Worm (Caenorhabditis elegans) whole organism, midembryonic: ENCODE data around the gene tebp-2.

ENCODE experiments used
- T22C8.4 ChIP-seq: fragments of 200-800 bp; sonication (Bioruptor generic); IDR thresholded peaks from 2 replicates; pipeline ENCODE4 v1.3.6; 2022; ENCODE audit warnings: missing genetic modification characterization, missing compliant biosample characterization
- cog-1 ChIP-seq: sonication (generic microtip); optimal IDR thresholded peaks from 2 replicates; lab custom pipeline; 2016; ENCODE audit warnings: missing genetic modification characterization, missing compliant biosample characterization
- flt-1 ChIP-seq: fragments of 200-800 bp; sonication (Bioruptor generic); IDR thresholded peaks from 2 replicates; pipeline ENCODE4 v1.3.6; 2022; ENCODE audit warnings: missing genetic modification characterization, missing compliant biosample characterization
- klf-2 ChIP-seq: fragments of 200-800 bp; sonication (Bioruptor generic); conservative IDR thresholded peaks from 2 replicates; pipeline ENCODE4 v1.3.6; 2022; ENCODE audit warnings: missing genetic modification reagents, missing genetic modification characterization, missing compliant biosample characterization
- ref-1 ChIP-seq: fragments of 200-800 bp; sonication (Bioruptor generic); conservative IDR thresholded peaks from 2 replicates; pipeline ENCODE4 v1.3.6; 2022; ENCODE audit warnings: missing genetic modification reagents, missing genetic modification characterization, missing compliant biosample characterization
- tab-1 ChIP-seq: fragments of 200-800 bp; sonication (Bioruptor generic); IDR thresholded peaks from 2 replicates; pipeline ENCODE4 v1.3.6; 2022; ENCODE audit warnings: missing genetic modification characterization, missing compliant biosample characterization
- ztf-29 ChIP-seq: fragments of 200-800 bp; sonication (Bioruptor generic); IDR thresholded peaks from 2 replicates; pipeline ENCODE4 v1.3.6; 2022; ENCODE audit warnings: missing genetic modification reagents, missing genetic modification characterization, missing compliant biosample characterization

- TF ChIP-seq tab-1 (no peak), ztf-29 (GFP tag; lab: Robert Waterston, UW) (no peak), klf-2 (no peak), cog-1 (tag; lab: Kevin White, UChicago) (no peak), flt-1 (GFP tag; lab: Robert Waterston, UW) (no peak), T22C8.4 (no peak), ref-1 (no peak)
Observed at ce11 chrIV:5574033-5574432, 32.6 kb downstream of the tebp-2 start, which contains the start of gene T12E12.6.
